Worm (Caenorhabditis elegans) whole organism, L2 larva: ENCODE results near the gene adm-2.

ENCODE experiments used
- F13H6.1 ChIP-seq: sonication (generic microtip); optimal IDR thresholded peaks from 2 replicates; lab custom pipeline; 2016; ENCODE audit warnings: missing genetic modification characterization, missing compliant biosample characterization
- R02D3.7 ChIP-seq: fragments of 150-350 bp; optimal IDR thresholded peaks from 2 replicates; lab custom pipeline; 2014; ENCODE audit warnings: missing biosample characterization, missing genetic modification characterization
- Y55F3AM.14 ChIP-seq: fragments of 200-800 bp; sonication (Bioruptor generic); optimal IDR thresholded peaks from 2 replicates; lab custom pipeline; 2018; ENCODE audit warnings: mild to moderate bottlenecking, missing genetic modification characterization, missing compliant biosample characterization
- ZK546.5 ChIP-seq: sonication (generic microtip); optimal IDR thresholded peaks from 2 replicates; lab custom pipeline; 2017; ENCODE audit warnings: missing biosample characterization, missing genetic modification characterization
- alr-1 ChIP-seq: fragments of 150-350 bp; optimal IDR thresholded peaks from 2 replicates; lab custom pipeline; 2014; ENCODE audit warnings: missing biosample characterization, missing genetic modification characterization
- aly-2 ChIP-seq: fragments of 150-350 bp; optimal IDR thresholded peaks from 2 replicates; lab custom pipeline; 2014; ENCODE audit warnings: missing biosample characterization, missing genetic modification characterization
- ama-1 ChIP-seq: fragments of 150-350 bp; optimal IDR thresholded peaks from 2 replicates; lab custom pipeline; 2018; ENCODE audit warnings: inconsistent platforms
- blmp-1 ChIP-seq: sonication (generic microtip); optimal IDR thresholded peaks from 2 replicates; lab custom pipeline; 2017; ENCODE audit warnings: missing genetic modification characterization, mild to moderate bottlenecking, missing compliant biosample characterization, antibody characterized with exemption, moderate library complexity; ENCODE audit not compliant: insufficient read depth
- ceh-16 ChIP-seq: fragments of 150-350 bp; optimal IDR thresholded peaks from 2 replicates; lab custom pipeline; 2014; ENCODE audit warnings: missing biosample characterization, missing genetic modification characterization
- ceh-82 ChIP-seq: fragments of 150-350 bp; optimal IDR thresholded peaks from 2 replicates; lab custom pipeline; 2014; ENCODE audit warnings: missing biosample characterization, missing genetic modification characterization
- dmd-4 ChIP-seq: sonication (generic microtip); optimal IDR thresholded peaks from 2 replicates; lab custom pipeline; 2017; ENCODE audit warnings: missing biosample characterization, missing genetic modification characterization
- egl-27 ChIP-seq: sonication (generic microtip); optimal IDR thresholded peaks from 3 replicates; lab custom pipeline; 2017; ENCODE audit warnings: missing biosample characterization, missing genetic modification reagents, missing genetic modification characterization
- elt-1 ChIP-seq: fragments of 150-350 bp; optimal IDR thresholded peaks from 2 replicates; lab custom pipeline; 2014; ENCODE audit warnings: missing biosample characterization, missing genetic modification characterization
- elt-3 ChIP-seq: sonication (generic microtip); optimal IDR thresholded peaks from 2 replicates; lab custom pipeline; 2017; ENCODE audit warnings: missing biosample characterization, missing genetic modification characterization
- fos-1 ChIP-seq: fragments of 150-350 bp; optimal IDR thresholded peaks from 2 replicates; lab custom pipeline; 2014; ENCODE audit warnings: missing biosample characterization, missing genetic modification characterization
- gmeb-1 ChIP-seq: fragments of 150-350 bp; optimal IDR thresholded peaks from 2 replicates; lab custom pipeline; 2014; ENCODE audit warnings: missing biosample characterization, missing genetic modification characterization
- lin-11 ChIP-seq: fragments of 150-350 bp; sonication (generic microtip); optimal IDR thresholded peaks from 2 replicates; lab custom pipeline; 2014; ENCODE audit warnings: missing biosample characterization, missing genetic modification characterization, inconsistent platforms, mixed read lengths
- lin-13 ChIP-seq: fragments of 150-350 bp; optimal IDR thresholded peaks from 2 replicates; lab custom pipeline; 2014; ENCODE audit warnings: missing biosample characterization, missing genetic modification reagents, missing genetic modification characterization
- lin-39 ChIP-seq: fragments of 150-350 bp; optimal IDR thresholded peaks from 2 replicates; lab custom pipeline; 2014; ENCODE audit warnings: missing biosample characterization, missing genetic modification reagents, missing genetic modification characterization
- mab-5 ChIP-seq: fragments of 150-350 bp; optimal IDR thresholded peaks from 2 replicates; lab custom pipeline; 2014; ENCODE audit warnings: missing biosample characterization, missing genetic modification characterization
- mbf-1 ChIP-seq: sonication (generic microtip); optimal IDR thresholded peaks from 2 replicates; lab custom pipeline; 2017; ENCODE audit warnings: missing biosample characterization, missing genetic modification characterization
- mdl-1 ChIP-seq, 2 experiments: fragments of 150-350 bp in 1 of 2; sonication (generic microtip) in 1 of 2; optimal IDR thresholded peaks; 2 replicates each; lab custom pipeline; 2017; ENCODE audit warnings: missing biosample characterization in 2 of 2, missing genetic modification characterization in 2 of 2
- nhr-10 ChIP-seq: sonication (generic microtip); optimal IDR thresholded peaks from 2 replicates; lab custom pipeline; 2017; ENCODE audit warnings: missing biosample characterization, missing genetic modification characterization
- nhr-11 ChIP-seq: fragments of 150-350 bp; optimal IDR thresholded peaks from 2 replicates; lab custom pipeline; 2014; ENCODE audit warnings: missing biosample characterization, missing genetic modification characterization
- nhr-12 ChIP-seq: fragments of 150-350 bp; optimal IDR thresholded peaks from 2 replicates; lab custom pipeline; 2014; ENCODE audit warnings: missing biosample characterization, missing genetic modification characterization
- nhr-129 ChIP-seq: fragments of 150-350 bp; optimal IDR thresholded peaks from 2 replicates; lab custom pipeline; 2014; ENCODE audit warnings: missing biosample characterization, missing genetic modification characterization
- nhr-21 ChIP-seq: fragments of 150-350 bp; optimal IDR thresholded peaks from 2 replicates; lab custom pipeline; 2014; ENCODE audit warnings: missing biosample characterization, missing genetic modification characterization
- nhr-23 ChIP-seq: fragments of 150-350 bp; optimal IDR thresholded peaks from 2 replicates; lab custom pipeline; 2014; ENCODE audit warnings: missing biosample characterization, missing genetic modification reagents, missing genetic modification characterization
- nhr-25 ChIP-seq: fragments of 150-350 bp; sonication (generic microtip); optimal IDR thresholded peaks from 3 replicates; lab custom pipeline; 2014; ENCODE audit warnings: missing biosample characterization, missing genetic modification characterization
- nhr-6 ChIP-seq: fragments of 150-350 bp; optimal IDR thresholded peaks from 2 replicates; lab custom pipeline; 2014; ENCODE audit warnings: missing biosample characterization, missing genetic modification characterization
- nhr-77 ChIP-seq: fragments of 150-350 bp; optimal IDR thresholded peaks from 2 replicates; lab custom pipeline; 2014; ENCODE audit warnings: missing biosample characterization, missing genetic modification characterization
- peb-1 ChIP-seq: fragments of 150-350 bp; optimal IDR thresholded peaks from 2 replicates; lab custom pipeline; 2014; ENCODE audit warnings: missing biosample characterization, missing genetic modification characterization
- sem-4 ChIP-seq: fragments of 150-350 bp; optimal IDR thresholded peaks from 2 replicates; lab custom pipeline; 2014; ENCODE audit warnings: missing biosample characterization, missing genetic modification reagents, missing genetic modification characterization
- skn-1 ChIP-seq: sonication (generic microtip); optimal IDR thresholded peaks from 2 replicates; lab custom pipeline; 2017; ENCODE audit warnings: missing biosample characterization, missing genetic modification characterization
- sma-3 ChIP-seq: sonication (generic microtip); optimal IDR thresholded peaks from 2 replicates; lab custom pipeline; 2016; ENCODE audit warnings: missing genetic modification reagents, missing genetic modification characterization, missing compliant biosample characterization
- sma-9 ChIP-seq, 2 experiments: fragments of 150-350 bp in 1 of 2; sonication (generic microtip) in 1 of 2; optimal IDR thresholded peaks; 2 replicates each; lab custom pipeline; 2014 to 2016; ENCODE audit warnings: missing genetic modification characterization in 2 of 2, mild to moderate bottlenecking in 1 of 2, missing biosample characterization in 1 of 2, missing compliant biosample characterization in 1 of 2, missing genetic modification reagents in 1 of 2, moderate library complexity in 1 of 2
- unc-39 ChIP-seq: fragments of 150-350 bp; optimal IDR thresholded peaks from 2 replicates; lab custom pipeline; 2014; ENCODE audit warnings: missing biosample characterization, missing genetic modification characterization
- unc-55 ChIP-seq: fragments of 150-350 bp; sonication (generic microtip); optimal IDR thresholded peaks from 3 replicates; lab custom pipeline; 2014; ENCODE audit warnings: missing biosample characterization, missing genetic modification reagents, missing genetic modification characterization
- unc-62 ChIP-seq: fragments of 150-350 bp; optimal IDR thresholded peaks from 2 replicates; lab custom pipeline; 2014; ENCODE audit warnings: missing biosample characterization, missing genetic modification reagents, missing genetic modification characterization
- zag-1 ChIP-seq: fragments of 150-350 bp; optimal IDR thresholded peaks from 2 replicates; lab custom pipeline; 2014; ENCODE audit warnings: missing biosample characterization, missing genetic modification characterization
- ztf-1 ChIP-seq: fragments of 200-800 bp; sonication (Bioruptor generic); conservative IDR thresholded peaks from 2 replicates; pipeline ENCODE4 v1.3.6; 2022; ENCODE audit warnings: missing genetic modification characterization, missing compliant biosample characterization
- ztf-11 ChIP-seq: sonication (generic microtip); optimal IDR thresholded peaks from 2 replicates; lab custom pipeline; 2017; ENCODE audit warnings: missing biosample characterization, missing genetic modification characterization
- ztf-4 ChIP-seq: fragments of 150-350 bp; optimal IDR thresholded peaks from 2 replicates; lab custom pipeline; 2014; ENCODE audit warnings: missing biosample characterization, missing genetic modification characterization

The adm-2 gene

DNA sequence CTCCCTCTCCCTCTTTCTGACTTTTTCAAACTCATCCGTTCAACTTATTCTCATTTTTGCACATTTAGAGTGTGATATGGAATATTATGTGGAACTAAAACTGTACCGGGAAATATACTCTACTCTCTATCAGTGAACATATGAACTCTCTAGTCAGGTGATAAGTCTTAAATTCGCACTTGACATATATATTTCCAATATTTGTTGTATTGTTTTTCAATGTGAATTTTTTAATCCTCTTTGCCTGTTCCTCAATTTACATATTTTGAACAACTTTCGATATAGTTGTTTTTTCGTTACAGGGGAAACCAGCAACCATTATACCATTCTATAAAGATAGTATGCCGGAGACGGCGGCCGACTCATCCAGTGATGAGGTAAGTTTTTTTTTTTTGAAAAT lies 27.5 kb upstream of the adm-2 start, which contains the start of gene C04A11.1:
Gene C04A11.1 (plus strand): TSS at position 301 of the 400 bp plus-strand sequence.
- no peak for TF ChIP-seq F13H6.1 (tag; lab: Kevin White, UChicago)
- TF ChIP-seq peb-1 (tag; lab: Kevin White, UChicago): no peak
- no peak for TF ChIP-seq elt-3
- no peak for TF ChIP-seq unc-62 (GFP tag; lab: Kevin White, UChicago)
- TF ChIP-seq nhr-12 (tag; lab: Kevin White, UChicago): no peak
- no peak for TF ChIP-seq skn-1 (tag; lab: Kevin White, UChicago)
- TF ChIP-seq ceh-82 (tag; lab: Kevin White, UChicago): no peak
- TF ChIP-seq blmp-1 (tag; lab: Kevin White, UChicago): no peak
- no peak for TF ChIP-seq lin-39 (tag; lab: Kevin White, UChicago)
- TF ChIP-seq R02D3.7 (tag; lab: Kevin White, UChicago): no peak
- TF ChIP-seq, all 48 proteins: peak for 0

DNA sequence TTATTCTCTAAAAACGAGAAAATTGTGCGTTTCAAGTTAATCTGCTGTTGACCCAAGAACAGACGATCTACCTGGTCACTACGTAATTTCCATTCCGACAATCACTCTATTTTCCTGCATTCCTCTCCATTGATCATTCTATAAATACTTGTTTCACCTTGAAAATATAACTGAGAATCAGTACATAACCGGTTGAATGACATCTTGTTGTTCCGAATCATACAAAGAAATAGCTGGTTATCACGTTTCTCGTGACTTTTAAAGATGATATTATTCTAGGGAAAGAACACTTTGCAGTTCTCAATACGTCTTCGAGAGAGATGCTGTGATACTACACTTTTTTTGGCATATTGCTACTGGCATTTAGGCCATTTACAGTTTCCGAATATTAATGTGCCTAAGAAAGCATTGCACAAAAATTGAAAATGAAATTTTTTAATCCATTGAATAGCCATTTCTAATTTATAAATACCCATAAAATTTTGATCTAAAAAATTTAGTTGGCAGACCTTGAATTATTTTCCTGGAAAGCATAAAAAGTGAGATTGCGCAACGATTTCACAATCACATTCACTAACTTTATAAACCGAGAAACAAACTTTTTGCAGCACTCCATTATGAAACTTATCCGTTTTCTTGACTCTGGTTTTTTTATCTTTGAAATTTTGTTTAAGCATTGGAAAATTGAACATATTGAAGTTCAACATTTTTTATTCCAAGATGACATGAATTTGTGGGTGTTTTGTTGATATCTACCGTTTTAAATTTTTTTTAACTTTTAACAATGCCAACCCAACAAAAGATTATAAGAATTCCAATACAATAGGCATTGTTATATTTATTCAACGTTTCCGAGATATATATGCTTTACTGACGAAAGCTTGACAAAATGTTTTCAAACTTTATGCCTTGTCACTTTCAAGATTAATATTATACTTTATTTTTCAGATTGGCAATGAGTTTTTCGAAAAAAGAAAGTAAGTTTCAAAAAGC lies 23.8 kb upstream of the adm-2 start, which contains the start of gene C04A11.5:
Gene C04A11.5 (plus strand): TSS at position 943 of the 993 bp plus-strand sequence.
- TF ChIP-seq ceh-82 (tag; lab: Kevin White, UChicago): no peak
- peak; percentile 61 for TF ChIP-seq nhr-25 (tag; lab: Kevin White, UChicago)
- TF ChIP-seq ZK546.5 (tag; lab: Kevin White, UChicago): no peak
- peak; percentile 36 for TF ChIP-seq blmp-1 (tag; lab: Kevin White, UChicago)
- no peak for TF ChIP-seq unc-55 (GFP tag; lab: Kevin White, UChicago)
- TF ChIP-seq nhr-129 (tag; lab: Kevin White, UChicago): peak; percentile 23
- TF ChIP-seq nhr-10 (tag; lab: Kevin White, UChicago): no peak
- peak; percentile 28 for TF ChIP-seq sma-3 (GFP tag; lab: Kevin White, UChicago)
- peak; percentile 80 for TF ChIP-seq sma-9 (GFP tag; optimal IDR thresholded peaks at IDR 0.05; lab: Kevin White, UChicago)
- TF ChIP-seq sma-9 (tag; optimal IDR thresholded peaks at IDR 0.05; lab: Kevin White, UChicago): no peak
- no peak for TF ChIP-seq nhr-6 (tag; lab: Kevin White, UChicago)
- TF ChIP-seq nhr-21 (tag; lab: Kevin White, UChicago): peak; percentile 38

DNA sequence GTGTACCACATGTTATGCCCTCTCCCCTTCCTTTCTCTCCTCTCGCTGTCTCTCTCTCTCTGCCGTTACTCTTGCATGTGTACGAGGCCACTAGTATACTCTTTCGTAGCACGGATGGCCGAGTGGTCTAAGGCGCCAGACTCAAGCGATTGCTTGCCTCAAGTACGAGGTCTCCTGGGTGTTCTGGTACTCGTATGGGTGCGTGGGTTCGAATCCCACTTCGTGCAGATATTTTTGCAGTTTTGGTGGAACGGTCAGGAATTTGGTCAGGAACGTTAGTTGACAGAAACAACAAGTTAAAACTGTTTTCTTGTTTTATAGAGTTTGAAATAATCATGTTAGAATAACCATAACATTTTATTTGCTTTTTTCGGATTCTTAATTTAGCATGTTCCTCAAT lies 22.3 kb upstream of the adm-2 start:
- no peak for TF ChIP-seq peb-1 (tag; lab: Kevin White, UChicago)
- TF ChIP-seq ztf-11: peak; percentile 34
- no peak for TF ChIP-seq nhr-23 (tag; lab: Kevin White, UChicago)
- no peak for TF ChIP-seq unc-62 (GFP tag; lab: Kevin White, UChicago)
- TF ChIP-seq mdl-1 (tag; optimal IDR thresholded peaks at IDR 0.05; lab: Kevin White, UChicago): peak in 1 of 2 experiments; percentile 2
- TF ChIP-seq unc-39 (tag; lab: Kevin White, UChicago): peak; percentile 18
- TF ChIP-seq lin-13 (GFP tag; lab: Kevin White, UChicago): peak; percentile 73
- TF ChIP-seq nhr-12 (tag; lab: Kevin White, UChicago): peak; percentile 25
- no peak for TF ChIP-seq R02D3.7 (tag; lab: Kevin White, UChicago)
- peak; percentile 20 for TF ChIP-seq nhr-77 (tag; lab: Kevin White, UChicago)
- TF ChIP-seq nhr-21 (tag; lab: Kevin White, UChicago): peak; percentile 85
- TF ChIP-seq ama-1 (lab: Kevin White, UChicago): peak; percentile 34
- TF ChIP-seq lin-39 (tag; lab: Kevin White, UChicago): peak; percentile 23
- no peak for TF ChIP-seq nhr-25 (tag; lab: Kevin White, UChicago)
- TF ChIP-seq ztf-4 (tag; lab: Kevin White, UChicago): peak; percentile 21
- TF ChIP-seq skn-1 (tag; lab: Kevin White, UChicago): no peak
- peak; percentile 95 for TF ChIP-seq nhr-129 (tag; lab: Kevin White, UChicago)
- TF ChIP-seq F13H6.1 (tag; lab: Kevin White, UChicago): peak; percentile 86
- TF ChIP-seq ztf-1 (GFP tag; lab: Robert Waterston, UW): no peak
- TF ChIP-seq sma-9 (GFP tag; optimal IDR thresholded peaks at IDR 0.05; lab: Kevin White, UChicago): peak; percentile 94
- TF ChIP-seq sma-9 (tag; optimal IDR thresholded peaks at IDR 0.05; lab: Kevin White, UChicago): no peak
- TF ChIP-seq elt-1 (tag; lab: Kevin White, UChicago): no peak
- peak; percentile 60 for TF ChIP-seq mab-5 (tag; lab: Kevin White, UChicago)
- TF ChIP-seq dmd-4 (tag; lab: Kevin White, UChicago): no peak
- TF ChIP-seq ceh-16 (tag; lab: Kevin White, UChicago): peak; percentile 14
- no peak for TF ChIP-seq alr-1 (tag; lab: Kevin White, UChicago)
- TF ChIP-seq egl-27 (tag; lab: Kevin White, UChicago): peak; percentile 84
- peak; percentile 78 for TF ChIP-seq lin-11 (tag; lab: Kevin White, UChicago)
- TF ChIP-seq unc-55 (GFP tag; lab: Kevin White, UChicago): peak; percentile 69
- TF ChIP-seq fos-1 (tag; lab: Kevin White, UChicago): peak; percentile 65
- TF ChIP-seq sem-4 (tag; lab: Kevin White, UChicago): peak; percentile 52
- peak; percentile 12 for TF ChIP-seq blmp-1 (tag; lab: Kevin White, UChicago)
- TF ChIP-seq mbf-1 (tag; lab: Kevin White, UChicago): no peak
- peak; percentile 47 for TF ChIP-seq zag-1
- TF ChIP-seq aly-2 (tag; lab: Kevin White, UChicago): no peak
- TF ChIP-seq nhr-6 (tag; lab: Kevin White, UChicago): peak; percentile 60
- TF ChIP-seq gmeb-1 (tag; lab: Kevin White, UChicago): peak; percentile 75
- peak; percentile 73 for TF ChIP-seq nhr-11 (tag; lab: Kevin White, UChicago)
- peak; percentile 80 for TF ChIP-seq Y55F3AM.14 (GFP tag; lab: Kevin White, UChicago)
